Worm (Caenorhabditis elegans) whole organism, L4 larva: Measurements from ENCODE around the gene rml-3.

Experiments used
- ama-1 ChIP-seq: fragments of 150-350 bp; optimal IDR thresholded peaks from 2 replicates; lab custom pipeline; 2014; ENCODE audit warnings: inconsistent platforms, mixed read lengths
- ceh-20 ChIP-seq: fragments of 200-800 bp; sonication (Bioruptor generic); IDR thresholded peaks from 2 replicates; pipeline ENCODE4 v1.3.6; 2022; ENCODE audit warnings: missing genetic modification reagents, missing genetic modification characterization, missing compliant biosample characterization
- ces-1 ChIP-seq: fragments of 150-350 bp; sonication (generic microtip); optimal IDR thresholded peaks from 4 replicates; lab custom pipeline; 2014; ENCODE audit warnings: missing biosample characterization, missing genetic modification reagents, missing genetic modification characterization
- fos-1 ChIP-seq: fragments of 150-350 bp; optimal IDR thresholded peaks from 2 replicates; lab custom pipeline; 2014; ENCODE audit warnings: missing biosample characterization, missing genetic modification characterization
- lsy-2 ChIP-seq, 2 experiments: fragments of 150-350 bp in 1 of 2; sonication (generic microtip) in 1 of 2; optimal IDR thresholded peaks; 2 replicates each; lab custom pipeline; 2014 to 2017; ENCODE audit warnings: missing biosample characterization in 2 of 2, missing genetic modification characterization in 2 of 2
- mxl-2 ChIP-seq: fragments of 200-800 bp; sonication (Bioruptor generic); conservative IDR thresholded peaks from 2 replicates; pipeline ENCODE4 v1.3.6; 2022; ENCODE audit warnings: missing genetic modification reagents, missing genetic modification characterization, missing compliant biosample characterization
- nhr-11 ChIP-seq: fragments of 150-350 bp; optimal IDR thresholded peaks from 2 replicates; lab custom pipeline; 2014; ENCODE audit warnings: missing biosample characterization, missing genetic modification characterization
- nhr-237 ChIP-seq: sonication (generic microtip); optimal IDR thresholded peaks from 2 replicates; lab custom pipeline; 2017; ENCODE audit warnings: missing biosample characterization, missing genetic modification characterization
- nhr-28 ChIP-seq: fragments of 150-350 bp; optimal IDR thresholded peaks from 2 replicates; lab custom pipeline; 2014; ENCODE audit warnings: missing biosample characterization, missing genetic modification characterization
- skn-1 ChIP-seq: fragments of 150-350 bp; optimal IDR thresholded peaks from 2 replicates; lab custom pipeline; 2014; ENCODE audit warnings: missing biosample characterization, missing genetic modification characterization
- unc-130 ChIP-seq: sonication (generic microtip); optimal IDR thresholded peaks from 2 replicates; lab custom pipeline; 2016; ENCODE audit warnings: missing genetic modification reagents, missing genetic modification characterization, missing compliant biosample characterization
- unc-62 ChIP-seq, 3 experiments: fragments of 150-350 bp in 1 of 3; sonication (generic microtip); optimal IDR thresholded peaks in 2 of 3; peaks in 1 of 3; 1 replicate in 1 of 3; 2 replicates in 2 of 3; lab custom pipeline; 2014 to 2017; ENCODE audit warnings: missing biosample characterization in 3 of 3, missing genetic modification characterization in 3 of 3, missing genetic modification reagents in 3 of 3, missing genotype in 1 of 3

DNA sequence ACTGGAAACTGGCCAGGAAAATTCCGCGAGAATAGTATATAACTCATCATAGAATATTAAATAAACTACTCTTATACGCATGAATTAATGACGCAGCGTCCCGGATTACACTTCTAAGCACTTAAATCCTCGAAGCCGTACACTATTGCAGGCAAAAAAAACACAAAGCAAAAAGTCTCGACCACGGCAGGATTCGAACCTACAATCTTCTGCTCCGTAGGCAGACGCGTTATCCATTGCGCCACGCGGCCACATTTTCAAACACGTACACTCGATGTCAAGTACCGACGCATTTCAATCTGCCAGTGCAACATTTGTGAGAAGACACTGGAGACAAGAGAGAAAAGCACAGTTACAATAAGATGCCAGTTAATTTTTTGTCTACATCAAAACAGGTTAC is 19.0 kb downstream of the rml-3 start:
- TF ChIP-seq lsy-2 (tag; optimal IDR thresholded peaks at IDR 0.05; lab: Kevin White, UChicago) = peak in 1 of 2 experiments; percentile 37
- TF ChIP-seq nhr-11 (tag; lab: Kevin White, UChicago) = no peak
- TF ChIP-seq unc-130 (GFP tag; lab: Kevin White, UChicago) = peak; percentile 38
- no peak for TF ChIP-seq mxl-2 (GFP tag; lab: Robert Waterston, UW)
- TF ChIP-seq ama-1 = no peak
- TF ChIP-seq skn-1 (tag; lab: Kevin White, UChicago) = no peak
- TF ChIP-seq fos-1 (tag; lab: Kevin White, UChicago) = no peak
- TF ChIP-seq ceh-20 (GFP tag; lab: Robert Waterston, UW) = peak; percentile 57; the same call in 1 of the 2 replicates
- TF ChIP-seq nhr-28 = no peak
- no peak for TF ChIP-seq ces-1
- TF ChIP-seq nhr-237 = no peak
- no peak for TF ChIP-seq unc-62 (GFP tag; optimal IDR thresholded peaks at IDR 0.05 in 1 of 2; lab: Kevin White, UChicago)
- no peak for TF ChIP-seq unc-62 (tag; optimal IDR thresholded peaks at IDR 0.05; lab: Kevin White, UChicago)
